Worm (Caenorhabditis elegans) whole organism, midembryonic: ENCODE data around the gene irld-36.

Source experiments
- T22C8.4 ChIP-seq: fragments of 200-800 bp; sonication (Bioruptor generic); IDR thresholded peaks from 2 replicates; pipeline ENCODE4 v1.3.6; 2022; ENCODE audit warnings: missing genetic modification characterization, missing compliant biosample characterization
- cog-1 ChIP-seq: sonication (generic microtip); optimal IDR thresholded peaks from 2 replicates; lab custom pipeline; 2016; ENCODE audit warnings: missing genetic modification characterization, missing compliant biosample characterization
- flt-1 ChIP-seq: fragments of 200-800 bp; sonication (Bioruptor generic); IDR thresholded peaks from 2 replicates; pipeline ENCODE4 v1.3.6; 2022; ENCODE audit warnings: missing genetic modification characterization, missing compliant biosample characterization
- klf-2 ChIP-seq: fragments of 200-800 bp; sonication (Bioruptor generic); conservative IDR thresholded peaks from 2 replicates; pipeline ENCODE4 v1.3.6; 2022; ENCODE audit warnings: missing genetic modification reagents, missing genetic modification characterization, missing compliant biosample characterization
- med-1 ChIP-seq: sonication (generic microtip); optimal IDR thresholded peaks from 2 replicates; lab custom pipeline; 2017; ENCODE audit warnings: missing genetic modification characterization, mild to moderate bottlenecking, missing compliant biosample characterization, antibody characterized with exemption, missing genetic modification reagents; ENCODE audit not compliant: insufficient read depth
- ref-1 ChIP-seq: fragments of 200-800 bp; sonication (Bioruptor generic); conservative IDR thresholded peaks from 2 replicates; pipeline ENCODE4 v1.3.6; 2022; ENCODE audit warnings: missing genetic modification reagents, missing genetic modification characterization, missing compliant biosample characterization
- tab-1 ChIP-seq: fragments of 200-800 bp; sonication (Bioruptor generic); IDR thresholded peaks from 2 replicates; pipeline ENCODE4 v1.3.6; 2022; ENCODE audit warnings: missing genetic modification characterization, missing compliant biosample characterization
- ztf-23 ChIP-seq: fragments of 200-800 bp; sonication (Bioruptor generic); IDR thresholded peaks from 2 replicates; pipeline ENCODE4 v1.3.6; 2022; ENCODE audit warnings: missing genetic modification reagents, missing genetic modification characterization, missing compliant biosample characterization
- ztf-29 ChIP-seq: fragments of 200-800 bp; sonication (Bioruptor generic); IDR thresholded peaks from 2 replicates; pipeline ENCODE4 v1.3.6; 2022; ENCODE audit warnings: missing genetic modification reagents, missing genetic modification characterization, missing compliant biosample characterization

Gene irld-36

DNA sequence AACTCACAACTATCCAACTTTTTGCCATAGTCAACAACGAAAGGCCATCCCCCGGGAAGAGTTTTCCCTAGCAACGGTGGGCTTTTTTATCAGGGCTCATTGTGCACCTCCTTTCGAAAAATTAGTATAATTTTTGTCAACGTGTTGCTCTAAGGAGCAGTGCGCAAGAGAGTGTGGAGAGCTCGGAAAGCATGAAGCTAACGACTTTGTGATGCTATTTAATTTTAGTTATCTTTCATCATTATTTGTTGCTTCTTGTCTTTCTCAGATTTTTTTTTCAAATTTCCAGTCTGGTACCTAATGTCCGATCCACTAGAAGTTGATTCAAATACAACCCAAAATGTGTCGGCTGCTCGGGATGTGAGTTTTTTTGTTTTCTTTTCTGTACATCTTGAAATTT is 50.9 kb downstream of the irld-36 start, which contains the start of gene ceh-81:
Gene ceh-81, plus strand, starts transcription at position 301 of the 400 bp plus-strand sequence.
- TF ChIP-seq tab-1 (GFP tag; lab: Robert Waterston, UW): no peak
- no peak for TF ChIP-seq klf-2 (GFP tag; lab: Robert Waterston, UW)
- TF ChIP-seq cog-1 (tag; lab: Kevin White, UChicago): no peak
- TF ChIP-seq flt-1 (GFP tag; lab: Robert Waterston, UW): no peak
- no peak for TF ChIP-seq ref-1 (GFP tag; lab: Robert Waterston, UW)
- TF ChIP-seq ztf-29: no peak
- TF ChIP-seq T22C8.4 (GFP tag; lab: Robert Waterston, UW): no peak
- no peak for TF ChIP-seq ztf-23 (GFP tag; lab: Robert Waterston, UW)
- no peak for TF ChIP-seq med-1 (GFP tag; lab: Kevin White, UChicago)
